Fruit fly (Drosophila melanogaster): ENCODE results near the gene CG15695.

The CG15695 gene

DNA sequence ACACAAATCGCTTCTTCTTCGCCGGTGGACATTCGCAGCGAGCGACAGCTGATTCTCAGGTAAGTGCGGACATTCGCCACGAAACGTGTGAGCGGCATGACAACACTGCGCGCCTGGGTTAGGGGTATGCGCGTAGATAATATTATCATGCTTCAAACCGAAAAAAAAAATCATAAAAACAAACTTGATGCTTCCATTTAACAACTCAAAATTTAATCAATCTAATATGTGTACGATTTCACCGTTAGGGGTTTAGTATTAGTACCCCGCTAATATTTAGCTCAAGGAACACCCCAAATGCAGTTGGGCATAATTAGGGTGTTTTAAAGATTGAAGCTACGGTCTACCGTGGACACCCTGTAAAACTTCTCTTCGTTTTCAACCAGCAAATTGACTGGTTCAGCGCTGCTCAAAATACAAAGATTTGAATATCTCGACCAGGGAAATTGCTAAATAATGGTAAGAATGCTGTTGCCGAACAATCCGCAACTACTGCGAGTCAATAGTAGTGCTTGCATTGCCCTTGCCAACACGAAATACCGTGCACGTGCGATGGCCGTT is 20.0 kb upstream of the CG15695 start, which contains the start of the genes CG17271 and RpS20 (continued):
- peak; percentile 91 for TF ChIP-seq ERR (GFP tag; optimal IDR thresholded peaks at IDR 0.05)
- peak; percentile 100 for TF ChIP-seq CG6254 (GFP tag; optimal IDR thresholded peaks at IDR 0.05)
- peak; percentile 95 for TF ChIP-seq ind (GFP tag; optimal IDR thresholded peaks at IDR 0.05)
- TF ChIP-seq CG10565 (GFP tag; optimal IDR thresholded peaks at IDR 0.05): peak; percentile 57
- TF ChIP-seq Ptx1 (GFP tag; IDR thresholded peaks at IDR 0.05): peak; percentile 92
- TF ChIP-seq BtbVII (GFP tag; optimal IDR thresholded peaks at IDR 0.05): peak; percentile 76
- TF ChIP-seq CoRest (tag; optimal IDR thresholded peaks at IDR 0.05): peak; percentile 91
- TF ChIP-seq CG17385 (GFP tag; optimal IDR thresholded peaks at IDR 0.05): peak; percentile 98
- TF ChIP-seq gcm (GFP tag; optimal IDR thresholded peaks at IDR 0.05): peak; percentile 87
- peak; percentile 36 for TF ChIP-seq CG13287 (GFP tag; IDR thresholded peaks at IDR 0.05; ENCODE audit: partially characterized antibody)
- peak; percentile 85 for TF ChIP-seq gsb-n (tag; optimal IDR thresholded peaks at IDR 0.05)
- peak; percentile 89 for TF ChIP-seq ttk (GFP tag; IDR thresholded peaks at IDR 0.05)
- no peak for TF ChIP-seq sc (optimal IDR thresholded peaks at IDR 0.05)
- peak; percentile 58 for TF ChIP-seq sc (GFP tag; optimal IDR thresholded peaks at IDR 0.05)
- peak; percentile 86 for TF ChIP-seq tio (GFP tag; optimal IDR thresholded peaks at IDR 0.05)
- peak; percentile 96 for TF ChIP-seq NC2β (GFP tag; optimal IDR thresholded peaks at IDR 0.05)
- TF ChIP-seq TFAM (GFP tag; optimal IDR thresholded peaks at IDR 0.05): peak; percentile 67
- TF ChIP-seq salm (tag; optimal IDR thresholded peaks at IDR 0.05): peak; percentile 62
- peak; percentile 86 for TF ChIP-seq cato (GFP tag; optimal IDR thresholded peaks at IDR 0.05; ENCODE audit: borderline replicate concordance)
- TF ChIP-seq sima (GFP tag; optimal IDR thresholded peaks at IDR 0.05): peak; percentile 83
- TF ChIP-seq CG31365 (tag; optimal IDR thresholded peaks at IDR 0.05): peak; percentile 52
- TF ChIP-seq ftz-f1 (GFP tag; optimal IDR thresholded peaks at IDR 0.05): peak; percentile 78
- TF ChIP-seq CG14441 (GFP tag; IDR thresholded peaks at IDR 0.05): peak; percentile 90
- peak; percentile 14 to 67 for TF ChIP-seq tll (GFP tag; optimal IDR thresholded peaks at IDR 0.05)
- peak; percentile 95 for TF ChIP-seq shn (GFP tag; optimal IDR thresholded peaks at IDR 0.05)
- TF ChIP-seq H2.0 (GFP tag; IDR thresholded peaks at IDR 0.05): peak; percentile 81
- 0 out of 2 replicates have a peak, but pooled peaks have one; percentile 34 for TF ChIP-seq ham (GFP tag; IDR thresholded peaks at IDR 0.05)
- 0 out of 2 replicates have a peak, but pooled peaks have one; percentile 16 for TF ChIP-seq unc-4 (GFP tag; IDR thresholded peaks at IDR 0.05; ENCODE audit: partially characterized antibody)
- peak; percentile 92 for TF ChIP-seq Rfx (GFP tag; IDR thresholded peaks at IDR 0.05)
- TF ChIP-seq CG12155 (GFP tag; optimal IDR thresholded peaks at IDR 0.05): peak; percentile 88
- TF ChIP-seq CG13424 (tag; optimal IDR thresholded peaks at IDR 0.05): peak; percentile 94
- peak; percentile 75 for TF ChIP-seq nom (GFP tag; optimal IDR thresholded peaks at IDR 0.05)
- peak; percentile 90 for TF ChIP-seq bcd (GFP tag; optimal IDR thresholded peaks at IDR 0.05)
- peak; percentile 57 for TF ChIP-seq CG5180 (GFP tag; optimal IDR thresholded peaks at IDR 0.05)
- TF ChIP-seq Six4 (GFP tag; optimal IDR thresholded peaks at IDR 0.05): peak; percentile 84
- TF ChIP-seq CG14710 (tag; optimal IDR thresholded peaks at IDR 0.05): peak; percentile 96
- peak; percentile 95 to 97 for TF ChIP-seq dpn (GFP tag; optimal IDR thresholded peaks at IDR 0.05)
- TF ChIP-seq sim (GFP tag; IDR thresholded peaks at IDR 0.05): peak; percentile 63
- TF ChIP-seq sisA (GFP tag; IDR thresholded peaks at IDR 0.05): peak; percentile 92
- TF ChIP-seq Oli (tag; optimal IDR thresholded peaks at IDR 0.05): peak; percentile 74
- peak; percentile 50 for TF ChIP-seq sens-2 (GFP tag; IDR thresholded peaks at IDR 0.05)
- TF ChIP-seq slou (GFP tag; optimal IDR thresholded peaks at IDR 0.05): peak; percentile 80
- TF ChIP-seq CG34376 (GFP tag; optimal IDR thresholded peaks at IDR 0.05): peak; percentile 90
- TF ChIP-seq CkIIα-i1 (GFP tag; IDR thresholded peaks at IDR 0.05): no peak
- TF ChIP-seq dm (GFP tag; optimal IDR thresholded peaks at IDR 0.05): peak; percentile 93
- peak; percentile 85 for TF ChIP-seq CG30020 (tag; optimal IDR thresholded peaks at IDR 0.05)
- peak; percentile 90 for TF ChIP-seq B-H2 (GFP tag; optimal IDR thresholded peaks at IDR 0.05)
- peak; percentile 90 for TF ChIP-seq luna (GFP tag; optimal IDR thresholded peaks at IDR 0.05)
- no peak for TF ChIP-seq CG6791 (GFP tag; IDR thresholded peaks at IDR 0.05; ENCODE audit: partially characterized antibody)
- TF ChIP-seq CG31441 (GFP tag; IDR thresholded peaks at IDR 0.05): peak; percentile 87
